Fruit fly (Drosophila melanogaster): ENCODE results near the gene Ube4A.

Ube4A gene

dm6 chr2L:6647103-6647711 lies 11.1 kb upstream of the Ube4A start (continued):
- TF ChIP-seq CG14710 (tag; optimal IDR thresholded peaks at IDR 0.05) (peak; percentile 97), CG10366 (GFP tag; IDR thresholded peaks at IDR 0.05) (peak; percentile 97), zfh1 (GFP tag; IDR thresholded peaks at IDR 0.05) (peak; percentile 98), Kr (GFP tag; optimal IDR thresholded peaks at IDR 0.05) (peak; percentile 98), Optix (GFP tag; IDR thresholded peaks at IDR 0.05) (peak; percentile 97), CG18476 (GFP tag; optimal IDR thresholded peaks at IDR 0.05) (peak; percentile 98), tin (GFP tag; optimal IDR thresholded peaks at IDR 0.05) (peak; percentile 99), CG3065 (GFP tag; optimal IDR thresholded peaks at IDR 0.05) (peak; percentile 97), CG11504 (tag; optimal IDR thresholded peaks at IDR 0.05) (peak; percentile 98), pzg (GFP tag; optimal IDR thresholded peaks at IDR 0.05) (peak; percentile 15), CG12219 (GFP tag; optimal IDR thresholded peaks at IDR 0.05) (peak; percentile 99), klu (GFP tag; IDR thresholded peaks at IDR 0.05) (peak; percentile 91), zf30C (GFP tag; optimal IDR thresholded peaks at IDR 0.05) (no peak), CG11085 (GFP tag; IDR thresholded peaks at IDR 0.05) (peak; percentile 94), CG12942 (GFP tag; optimal IDR thresholded peaks at IDR 0.05) (peak; percentile 98), PHDP (tag; optimal IDR thresholded peaks at IDR 0.05) (peak; percentile 99), ro (GFP tag; IDR thresholded peaks at IDR 0.05) (peak; percentile 90), Med (GFP tag) (peak; percentile 100), lov (optimal IDR thresholded peaks at IDR 0.05) (no peak), lov (GFP tag; IDR thresholded peaks at IDR 0.05) (peak; percentile 95), CG18619 (GFP tag; optimal IDR thresholded peaks at IDR 0.05) (peak; percentile 97), CkIIα-i1 (GFP tag; IDR thresholded peaks at IDR 0.05) (peak; percentile 86), CG8290 (GFP tag; optimal IDR thresholded peaks at IDR 0.05) (peak; percentile 97), CG8290 (tag; optimal IDR thresholded peaks at IDR 0.05) (peak; percentile 90 to 97), tna (GFP tag; IDR thresholded peaks at IDR 0.05; ENCODE audit: partially characterized antibody) (0 out of 2 replicates have a peak, but pooled peaks have one; percentile 24), schlank (tag; optimal IDR thresholded peaks at IDR 0.05) (peak; percentile 94), corto (GFP tag; optimal IDR thresholded peaks at IDR 0.05) (peak; percentile 60), nom (GFP tag; optimal IDR thresholded peaks at IDR 0.05) (peak; percentile 84), nerfin-2 (GFP tag; IDR thresholded peaks at IDR 0.05; ENCODE audit: partially characterized antibody) (peak; percentile 68), seq (GFP tag; IDR thresholded peaks at IDR 0.05) (peak; percentile 98), Usf (GFP tag; optimal IDR thresholded peaks at IDR 0.05) (peak; percentile 88), NC2β (GFP tag; optimal IDR thresholded peaks at IDR 0.05) (peak; percentile 99), luna (GFP tag; optimal IDR thresholded peaks at IDR 0.05) (peak; percentile 93), CG14860 (GFP tag; IDR thresholded peaks at IDR 0.05; ENCODE audit: partially characterized antibody) (peak; percentile 57), knrl (GFP tag; IDR thresholded peaks at IDR 0.05; ENCODE audit: partially characterized antibody) (peak; percentile 50; the same call in 2 of the 3 replicates), CG17361 (GFP tag; IDR thresholded peaks at IDR 0.05) (peak; percentile 98), inv (GFP tag; IDR thresholded peaks at IDR 0.05; ENCODE audit: partially characterized antibody) (peak; percentile 23; the same call in 1 of the 2 replicates), Oaz (GFP tag; IDR thresholded peaks at IDR 0.05) (peak; percentile 96), CG3838 (GFP tag; optimal IDR thresholded peaks at IDR 0.05) (peak; percentile 97), lbe (GFP tag; optimal IDR thresholded peaks at IDR 0.05) (peak; percentile 86), repo (GFP tag; optimal IDR thresholded peaks at IDR 0.05) (peak; percentile 98), crp (GFP tag; optimal IDR thresholded peaks at IDR 0.05) (peak; percentile 34 to 73), esg (GFP tag; conservative IDR thresholded peaks at IDR 0.05) (peak; percentile 96), croc (GFP tag; conservative IDR thresholded peaks at IDR 0.05) (peak; percentile 94), CG8478 (optimal IDR thresholded peaks at IDR 0.05) (no peak), Hey (tag; optimal IDR thresholded peaks at IDR 0.05) (peak; percentile 80), CG18599 (GFP tag; optimal IDR thresholded peaks at IDR 0.05) (peak; percentile 98), CG1233 (GFP tag; optimal IDR thresholded peaks at IDR 0.05) (peak; percentile 98), mld (GFP tag; IDR thresholded peaks at IDR 0.05; ENCODE audit: partially characterized antibody) (no peak), HLH54F (GFP tag; optimal IDR thresholded peaks at IDR 0.05) (peak; percentile 97)
